Worm (Caenorhabditis elegans) whole organism, L3 larva: ENCODE measurements around the gene T07D3.2.
A peak's percentile ranks its signal among the peaks of the same experiment; 100 is the strongest.

Source experiments
- ZK546.5 ChIP-seq: sonication (generic microtip); optimal IDR thresholded peaks from 2 replicates; lab custom pipeline; 2017; ENCODE audit warnings: missing biosample characterization, missing genetic modification characterization
- aly-2 ChIP-seq: fragments of 150-350 bp; optimal IDR thresholded peaks from 2 replicates; lab custom pipeline; 2014; ENCODE audit warnings: missing biosample characterization, missing genetic modification characterization
- ama-1 ChIP-seq: fragments of 150-350 bp; optimal IDR thresholded peaks from 2 replicates; lab custom pipeline; 2018
- ceh-16 ChIP-seq: sonication (generic microtip); optimal IDR thresholded peaks from 2 replicates; lab custom pipeline; 2017; ENCODE audit warnings: missing biosample characterization, missing genetic modification characterization
- ceh-28 ChIP-seq: fragments of 150-350 bp; optimal IDR thresholded peaks from 2 replicates; lab custom pipeline; 2014; ENCODE audit warnings: missing biosample characterization, missing genetic modification reagents, missing genetic modification characterization
- ceh-82 ChIP-seq: fragments of 150-350 bp; optimal IDR thresholded peaks from 2 replicates; lab custom pipeline; 2014; ENCODE audit warnings: missing biosample characterization, missing genetic modification characterization
- egl-27 ChIP-seq: sonication (generic microtip); optimal IDR thresholded peaks from 4 replicates; lab custom pipeline; 2017; ENCODE audit warnings: missing biosample characterization, missing genetic modification reagents, missing genetic modification characterization
- elt-2 ChIP-seq: sonication (generic microtip); optimal IDR thresholded peaks from 2 replicates; lab custom pipeline; 2016; ENCODE audit warnings: missing genetic modification reagents, mild to moderate bottlenecking, missing genetic modification characterization, missing compliant biosample characterization
- elt-3 ChIP-seq, 3 experiments: fragments of 150-350 bp in 1 of 3; sonication (generic microtip) in 2 of 3; optimal IDR thresholded peaks; 2 replicates in 2 of 3; 4 replicates in 1 of 3; lab custom pipeline; 2014 to 2017; ENCODE audit warnings: missing biosample characterization in 3 of 3, missing genetic modification characterization in 3 of 3
- eor-1 ChIP-seq, 2 experiments: fragments of 150-350 bp; optimal IDR thresholded peaks; 2 replicates each; lab custom pipeline; 2014 to 2018; ENCODE audit warnings: missing biosample characterization in 2 of 2, missing genetic modification characterization in 2 of 2
- fkh-10 ChIP-seq: sonication (generic microtip); optimal IDR thresholded peaks from 2 replicates; lab custom pipeline; 2017; ENCODE audit warnings: missing biosample characterization, missing genetic modification reagents, missing genetic modification characterization
- fkh-2 ChIP-seq: fragments of 150-350 bp; optimal IDR thresholded peaks from 2 replicates; lab custom pipeline; 2014; ENCODE audit warnings: missing biosample characterization, missing genetic modification reagents, missing genetic modification characterization
- fos-1 ChIP-seq: fragments of 150-350 bp; optimal IDR thresholded peaks from 2 replicates; lab custom pipeline; 2014; ENCODE audit warnings: missing biosample characterization, missing genetic modification characterization
- hmg-11 ChIP-seq: sonication (generic microtip); optimal IDR thresholded peaks from 2 replicates; lab custom pipeline; 2016; ENCODE audit warnings: missing genetic modification characterization, missing compliant biosample characterization
- lin-15B ChIP-seq: fragments of 150-350 bp; optimal IDR thresholded peaks from 2 replicates; lab custom pipeline; 2014; ENCODE audit warnings: missing biosample characterization, missing genetic modification characterization
- mdl-1 ChIP-seq: fragments of 150-350 bp; optimal IDR thresholded peaks from 2 replicates; lab custom pipeline; 2014; ENCODE audit warnings: missing biosample characterization, missing genetic modification characterization
- nfya-1 ChIP-seq: sonication (generic microtip); optimal IDR thresholded peaks from 2 replicates; lab custom pipeline; 2017; ENCODE audit warnings: missing genetic modification characterization, mild to moderate bottlenecking, missing compliant biosample characterization, antibody characterized with exemption, moderate library complexity; ENCODE audit not compliant: insufficient read depth
- nhr-11 ChIP-seq: fragments of 150-350 bp; optimal IDR thresholded peaks from 2 replicates; lab custom pipeline; 2014; ENCODE audit warnings: missing biosample characterization, missing genetic modification characterization
- nhr-23 ChIP-seq: fragments of 150-350 bp; optimal IDR thresholded peaks from 2 replicates; lab custom pipeline; 2014; ENCODE audit warnings: missing biosample characterization, missing genetic modification reagents, missing genetic modification characterization
- nhr-25 ChIP-seq: sonication (generic microtip); optimal IDR thresholded peaks from 2 replicates; lab custom pipeline; 2017; ENCODE audit warnings: missing biosample characterization, missing genetic modification characterization
- nhr-43 ChIP-seq: sonication (generic microtip); optimal IDR thresholded peaks from 2 replicates; lab custom pipeline; 2016; ENCODE audit warnings: mild to moderate bottlenecking, missing genetic modification characterization, missing compliant biosample characterization; ENCODE audit not compliant: poor library complexity, severe bottlenecking
- nhr-67 ChIP-seq: fragments of 150-350 bp; optimal IDR thresholded peaks from 2 replicates; lab custom pipeline; 2014; ENCODE audit warnings: missing biosample characterization, missing genetic modification characterization
- nhr-76 ChIP-seq: fragments of 150-350 bp; sonication (generic microtip); optimal IDR thresholded peaks from 5 replicates; lab custom pipeline; 2014; ENCODE audit warnings: missing biosample characterization, missing genetic modification characterization
- nhr-77 ChIP-seq: fragments of 150-350 bp; optimal IDR thresholded peaks from 2 replicates; lab custom pipeline; 2014; ENCODE audit warnings: missing biosample characterization, missing genetic modification characterization
- pha-4 ChIP-seq: fragments of 150-350 bp; optimal IDR thresholded peaks from 2 replicates; lab custom pipeline; 2014; ENCODE audit warnings: missing biosample characterization, missing genetic modification reagents, missing genetic modification characterization
- pqm-1 ChIP-seq: fragments of 150-350 bp; optimal IDR thresholded peaks from 2 replicates; lab custom pipeline; 2017; ENCODE audit warnings: missing biosample characterization, missing genetic modification characterization, inconsistent platforms
- snpc-4 ChIP-seq: fragments of 150-350 bp; optimal IDR thresholded peaks from 2 replicates; lab custom pipeline; 2014; ENCODE audit warnings: missing biosample characterization, missing genetic modification characterization
- tbx-2 ChIP-seq: sonication (generic microtip); optimal IDR thresholded peaks from 2 replicates; lab custom pipeline; 2016; ENCODE audit warnings: mild to moderate bottlenecking, missing genetic modification characterization, missing compliant biosample characterization
- unc-39 ChIP-seq: sonication (generic microtip); optimal IDR thresholded peaks from 4 replicates; lab custom pipeline; 2017; ENCODE audit warnings: missing biosample characterization, missing genetic modification characterization
- unc-62 ChIP-seq: fragments of 150-350 bp; sonication (generic microtip); optimal IDR thresholded peaks from 4 replicates; lab custom pipeline; 2014; ENCODE audit warnings: missing biosample characterization, missing genetic modification reagents, missing genetic modification characterization
- ztf-4 ChIP-seq: fragments of 150-350 bp; optimal IDR thresholded peaks from 2 replicates; lab custom pipeline; 2014; ENCODE audit warnings: missing biosample characterization, missing genetic modification characterization

Gene T07D3.2

DNA sequence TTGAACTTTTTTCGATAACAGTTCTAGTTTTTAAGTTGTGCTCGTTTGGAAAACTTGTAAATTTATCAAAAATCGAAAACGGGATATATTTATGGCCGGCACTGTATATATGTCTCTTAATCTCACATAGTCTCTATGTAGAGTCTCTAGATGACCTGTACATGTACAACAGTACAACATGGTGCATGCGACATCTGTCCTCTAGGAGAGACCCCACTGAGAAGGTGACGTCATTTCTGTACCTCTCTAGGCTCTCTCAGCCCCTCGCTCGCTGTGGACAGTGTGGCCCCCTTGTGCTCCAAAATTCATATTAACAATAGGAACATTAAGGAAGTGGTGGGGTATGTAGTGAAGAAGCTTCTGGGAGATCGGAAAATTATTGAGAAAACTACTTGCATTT lies 35.5 kb downstream of the T07D3.2 start:
- TF ChIP-seq aly-2 (tag; lab: Kevin White, UChicago), result no peak
- TF ChIP-seq, all 47 proteins: peak for 0

DNA sequence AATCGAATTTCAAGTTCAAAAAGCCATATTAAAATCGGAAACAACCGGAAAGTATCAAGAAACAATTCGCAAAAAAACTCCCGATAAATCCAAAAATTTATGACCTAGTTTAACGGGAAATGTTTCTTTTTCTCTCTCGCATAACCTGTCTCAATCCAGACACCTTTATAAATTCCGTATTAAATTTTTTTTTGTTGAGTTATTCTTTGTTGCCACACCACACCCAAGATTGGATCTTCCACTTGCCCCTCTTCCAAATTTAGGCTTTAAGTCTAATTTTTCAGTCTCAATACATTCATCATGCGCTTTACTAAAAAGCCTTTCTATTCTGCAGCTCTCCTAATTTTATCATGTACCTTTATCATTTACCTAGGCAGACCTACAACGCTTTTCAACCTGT lies 36.8 kb downstream of the T07D3.2 start, which contains the start of gene R07C3.3:
TSS of gene R07C3.3 (plus strand) at position 301 of the 400 bp plus-strand sequence.
- TF ChIP-seq ceh-16 (tag; lab: Kevin White, UChicago) (no peak), ama-1 (lab: Kevin White, UChicago) (no peak), snpc-4 (no peak), unc-39 (tag; lab: Kevin White, UChicago) (no peak), nhr-76 (tag; lab: Kevin White, UChicago) (no peak), nhr-77 (tag; lab: Kevin White, UChicago) (no peak), ztf-4 (tag; lab: Kevin White, UChicago) (no peak), ceh-82 (tag; lab: Kevin White, UChicago) (no peak), pqm-1 (tag; lab: Kevin White, UChicago) (no peak), nhr-11 (no peak)

DNA sequence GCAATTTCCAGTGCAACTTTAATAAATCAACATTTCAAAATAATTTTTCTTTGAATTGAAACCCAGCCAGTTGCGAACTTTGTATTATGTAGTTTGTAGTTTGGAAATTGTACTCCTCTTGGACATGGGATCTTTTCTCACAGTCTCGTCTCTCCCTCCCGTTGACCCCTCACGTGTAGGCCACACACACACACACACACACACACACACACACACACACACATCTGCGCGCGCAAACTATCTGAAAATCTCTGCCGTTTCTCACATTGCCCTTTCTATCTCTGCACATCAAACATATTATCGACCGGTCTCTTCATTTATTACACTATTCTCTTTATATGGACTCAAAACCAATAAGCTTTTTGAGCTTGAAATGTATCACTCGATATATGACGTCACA lies 39.0 kb downstream of the T07D3.2 start, which contains the start of gene fbxc-36:
TSS of gene fbxc-36 (plus strand) at position 205 of the 400 bp plus-strand sequence.
- TF ChIP-seq lin-15B (tag; lab: Kevin White, UChicago) (no peak), nhr-11 (no peak)

DNA sequence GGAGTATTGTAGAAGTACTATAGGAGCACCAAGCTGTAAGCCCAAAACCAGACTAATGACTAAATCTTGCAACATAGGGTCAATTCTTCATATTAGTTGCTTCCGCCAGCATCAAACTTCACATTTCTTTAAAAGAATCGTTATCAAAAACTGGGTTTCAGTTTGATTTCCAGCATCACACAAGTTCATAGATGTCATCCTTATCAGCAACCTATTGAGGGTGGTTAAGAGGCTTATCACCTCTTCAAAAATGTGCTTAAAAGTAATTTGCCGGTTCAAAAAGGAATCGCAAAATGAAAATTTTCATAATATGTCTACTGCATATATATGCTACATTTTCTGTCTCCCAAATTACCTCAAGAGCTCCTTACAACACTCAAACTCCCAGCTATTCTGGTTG lies 42.0 kb downstream of the T07D3.2 start, which contains the start of gene clec-43:
TSS of gene clec-43 (plus strand) at position 294 of the 400 bp plus-strand sequence.
- TF ChIP-seq elt-2 (tag; lab: Kevin White, UChicago), result peak; percentile 81
- TF ChIP-seq pqm-1 (tag; lab: Kevin White, UChicago), result peak; percentile 76
- no peak for TF ChIP-seq ama-1 (lab: Kevin White, UChicago)
- no peak for TF ChIP-seq mdl-1 (tag; lab: Kevin White, UChicago)
- TF ChIP-seq nhr-67 (tag; lab: Kevin White, UChicago), result no peak
- TF ChIP-seq eor-1 (tag; optimal IDR thresholded peaks at IDR 0.05; lab: Kevin White, UChicago), result no peak

DNA sequence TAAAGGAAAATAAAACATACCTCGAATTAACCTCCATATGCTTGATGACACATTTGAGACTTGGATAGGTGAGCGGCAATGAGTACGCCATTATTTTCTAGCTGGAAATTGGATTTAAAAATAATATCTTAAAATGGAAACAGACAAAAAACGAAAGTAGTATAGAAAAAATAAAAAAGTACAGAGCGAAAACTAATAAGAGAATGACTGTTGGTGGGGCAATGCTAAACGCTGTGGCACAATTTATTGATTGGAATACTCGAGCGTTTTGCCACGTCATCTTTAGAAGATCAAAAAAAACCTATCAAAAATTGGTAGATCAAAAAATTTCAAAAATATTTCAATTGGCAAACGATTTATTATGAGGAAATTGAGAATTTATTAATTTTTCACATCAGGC lies 46.4 kb downstream of the T07D3.2 start, which contains the start of gene fbxc-32:
TSS of gene fbxc-32 (minus strand) at position 101 of the 400 bp plus-strand sequence.
- TF ChIP-seq mdl-1 (tag; lab: Kevin White, UChicago) (no peak), ceh-28 (tag; lab: Kevin White, UChicago) (no peak), egl-27 (tag; lab: Kevin White, UChicago) (no peak), unc-62 (GFP tag; lab: Kevin White, UChicago) (no peak), nhr-23 (no peak), fkh-10 (no peak), ceh-82 (tag; lab: Kevin White, UChicago) (no peak), nfya-1 (tag; lab: Kevin White, UChicago) (no peak), nhr-25 (tag; lab: Kevin White, UChicago) (no peak)

DNA sequence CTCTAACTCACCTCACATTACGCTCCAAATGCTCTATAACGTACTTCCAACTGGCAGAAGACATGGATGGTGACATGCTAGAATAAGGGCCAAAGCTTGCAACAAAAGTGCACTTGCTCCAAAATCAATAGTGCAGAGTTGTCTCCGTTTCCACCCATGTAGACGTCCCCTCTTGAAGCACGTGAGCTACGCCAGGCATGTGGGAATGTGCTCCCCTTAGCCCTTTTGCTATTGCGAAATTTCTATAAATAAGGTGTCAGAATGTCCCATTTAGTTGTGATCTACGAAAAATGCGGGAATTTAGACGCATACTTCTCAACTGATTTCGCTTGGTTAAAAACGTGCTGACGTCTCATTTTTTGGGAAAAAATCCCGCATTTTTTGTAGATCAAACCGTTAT lies 48.6 kb downstream of the T07D3.2 start:
- no peak for TF ChIP-seq ZK546.5 (tag; lab: Kevin White, UChicago)
- TF ChIP-seq fos-1 (tag; lab: Kevin White, UChicago), result no peak

DNA sequence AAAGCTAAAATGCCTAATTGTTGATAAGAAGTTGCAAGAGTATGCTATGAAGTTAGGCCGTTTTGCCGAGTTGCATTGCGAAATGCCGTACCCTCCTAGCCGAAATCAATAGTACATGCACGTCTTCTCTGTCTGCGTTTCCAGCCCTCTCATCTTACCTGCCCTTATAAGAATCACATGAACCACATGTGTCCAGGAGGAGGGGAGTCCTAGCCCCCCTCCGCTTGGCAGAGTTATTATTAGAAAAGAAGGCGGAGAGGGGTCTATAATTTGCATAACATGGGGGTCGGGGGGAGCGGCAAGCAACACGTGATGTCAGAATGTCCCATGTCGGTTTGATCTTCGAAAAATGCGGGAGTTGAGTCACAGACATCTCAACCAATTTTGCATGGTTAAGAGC lies 51.3 kb downstream of the T07D3.2 start:
- TF ChIP-seq nhr-23, result no peak
- no peak for TF ChIP-seq pqm-1 (tag; lab: Kevin White, UChicago)
- TF ChIP-seq aly-2 (tag; lab: Kevin White, UChicago), result no peak
- no peak for TF ChIP-seq fkh-2 (tag; lab: Kevin White, UChicago)
- TF ChIP-seq nhr-43 (tag; lab: Kevin White, UChicago), result no peak
- no peak for TF ChIP-seq ama-1 (lab: Kevin White, UChicago)
- no peak for TF ChIP-seq tbx-2 (tag; lab: Kevin White, UChicago)
- TF ChIP-seq hmg-11, result no peak
- TF ChIP-seq nhr-25 (tag; lab: Kevin White, UChicago), result no peak
- TF ChIP-seq nhr-77 (tag; lab: Kevin White, UChicago), result no peak
- no peak for TF ChIP-seq elt-3 (tag; optimal IDR thresholded peaks at IDR 0.05; lab: Kevin White, UChicago)
- no peak for TF ChIP-seq pha-4 (tag; lab: Kevin White, UChicago)
